Fruit fly (Drosophila melanogaster): Measurements from ENCODE around the gene Mur29B.

Gene Mur29B

DNA sequence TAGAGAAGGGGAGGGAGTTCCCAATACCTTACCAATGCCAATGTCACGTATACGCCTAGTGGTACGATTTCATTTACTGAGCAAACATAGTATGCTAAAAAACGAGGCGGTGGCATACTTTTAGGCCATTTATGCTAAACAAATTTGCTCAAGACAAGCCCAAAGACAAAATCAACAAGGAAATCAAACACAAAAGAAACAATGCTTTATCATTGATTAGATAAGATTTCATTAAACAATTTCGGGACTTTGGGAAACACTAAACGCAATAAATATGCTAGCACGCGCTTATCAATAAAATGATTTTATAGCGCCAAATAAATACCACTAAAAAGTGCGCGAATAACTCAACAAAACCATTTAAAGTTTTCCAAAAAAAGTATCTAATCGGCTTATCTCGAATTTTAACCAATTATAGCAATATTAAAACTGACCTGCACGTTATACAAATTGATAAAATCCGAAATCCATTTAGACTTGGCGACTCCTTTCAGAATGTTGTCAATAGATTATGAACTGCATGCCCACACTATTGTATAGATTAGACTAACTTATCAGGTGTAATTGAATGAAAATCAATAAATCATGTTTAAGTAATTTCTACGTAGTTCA, 1.3 kb upstream of the Mur29B start (continued):
- TF ChIP-seq hkb (optimal IDR thresholded peaks at IDR 0.05) = no peak
- peak; percentile 72 for TF ChIP-seq hkb (GFP tag; IDR thresholded peaks at IDR 0.05)
- TF ChIP-seq kay (GFP tag; optimal IDR thresholded peaks at IDR 0.05) = no peak
- TF ChIP-seq Drgx (GFP tag; IDR thresholded peaks at IDR 0.05) = no peak
- TF ChIP-seq Nf-YB (GFP tag; optimal IDR thresholded peaks at IDR 0.05) = peak; percentile 3
- TF ChIP-seq BtbVII (GFP tag; optimal IDR thresholded peaks at IDR 0.05) = peak; percentile 57
- TF ChIP-seq CG8944 (GFP tag; optimal IDR thresholded peaks at IDR 0.05) = no peak
- TF ChIP-seq Hmr (GFP tag; optimal IDR thresholded peaks at IDR 0.05) = peak; percentile 74
- TF ChIP-seq CG3065 (GFP tag; optimal IDR thresholded peaks at IDR 0.05) = no peak
- TF ChIP-seq CG18619 (GFP tag; optimal IDR thresholded peaks at IDR 0.05) = peak; percentile 8
- no peak for TF ChIP-seq ap (GFP tag; IDR thresholded peaks at IDR 0.05)
- TF ChIP-seq Meics (GFP tag; optimal IDR thresholded peaks at IDR 0.05) = peak; percentile 58
- no peak for TF ChIP-seq kah (GFP tag; optimal IDR thresholded peaks at IDR 0.05)
- TF ChIP-seq CG8290 (GFP tag; optimal IDR thresholded peaks at IDR 0.05) = no peak
- TF ChIP-seq CG8290 (tag; optimal IDR thresholded peaks at IDR 0.05) = peak in 1 of 2 experiments; percentile 63
- no peak for TF ChIP-seq pho (GFP tag; optimal IDR thresholded peaks at IDR 0.05)
- no peak for TF ChIP-seq ewg (GFP tag; optimal IDR thresholded peaks at IDR 0.05)
- peak; percentile 12 for TF ChIP-seq CG9817 (tag; optimal IDR thresholded peaks at IDR 0.05)
- TF ChIP-seq Elba2 (GFP tag; optimal IDR thresholded peaks at IDR 0.05) = no peak
- TF ChIP-seq corto (GFP tag; optimal IDR thresholded peaks at IDR 0.05) = no peak
- no peak for TF ChIP-seq Bdp1 (GFP tag; optimal IDR thresholded peaks at IDR 0.05)
- TF ChIP-seq Optix (GFP tag; IDR thresholded peaks at IDR 0.05) = no peak
- peak; percentile 8 for TF ChIP-seq Sox100B (GFP tag; optimal IDR thresholded peaks at IDR 0.05)
- TF ChIP-seq HLH54F (GFP tag; optimal IDR thresholded peaks at IDR 0.05) = no peak
- peak; percentile 46 for TF ChIP-seq unpg (GFP tag; optimal IDR thresholded peaks at IDR 0.05)
- no peak for TF ChIP-seq CG8478 (optimal IDR thresholded peaks at IDR 0.05)
- no peak; the same call in 2 of the 3 replicates for TF ChIP-seq ci (GFP tag; IDR thresholded peaks at IDR 0.05)
- peak; percentile 80 for TF ChIP-seq ATbp (GFP tag; optimal IDR thresholded peaks at IDR 0.05)
- TF ChIP-seq cato (GFP tag; optimal IDR thresholded peaks at IDR 0.05; ENCODE audit: borderline replicate concordance) = no peak
- no peak for TF ChIP-seq E2f1 (GFP tag; IDR thresholded peaks at IDR 0.05)
- peak; percentile 52 for TF ChIP-seq wek (GFP tag; optimal IDR thresholded peaks at IDR 0.05)
- no peak for TF ChIP-seq Mrtf (GFP tag; IDR thresholded peaks at IDR 0.05)
- peak; percentile 16 for TF ChIP-seq CG9727 (GFP tag; optimal IDR thresholded peaks at IDR 0.05)
- TF ChIP-seq CG6854 (GFP tag; optimal IDR thresholded peaks at IDR 0.05) = peak; percentile 13
- TF ChIP-seq CG13624 (GFP tag; optimal IDR thresholded peaks at IDR 0.05) = no peak
- no peak for TF ChIP-seq lbe (GFP tag; optimal IDR thresholded peaks at IDR 0.05)
- TF ChIP-seq CG18011 (GFP tag; optimal IDR thresholded peaks at IDR 0.05) = peak; percentile 17
- peak; percentile 36 for TF ChIP-seq CG6813 (GFP tag; optimal IDR thresholded peaks at IDR 0.05)
- TF ChIP-seq Doc2 (GFP tag; IDR thresholded peaks at IDR 0.05) = no peak
- TF ChIP-seq Fer3 (tag; optimal IDR thresholded peaks at IDR 0.05) = peak; percentile 54
- no peak for TF ChIP-seq Ssrp (tag; optimal IDR thresholded peaks at IDR 0.05)
- TF ChIP-seq CG2120 (GFP tag; optimal IDR thresholded peaks at IDR 0.05) = peak; percentile 36
- no peak for TF ChIP-seq CG16815 (GFP tag; optimal IDR thresholded peaks at IDR 0.05)
- no peak for TF ChIP-seq CG1832 (GFP tag; optimal IDR thresholded peaks at IDR 0.05)
- TF ChIP-seq CG4854 (GFP tag; optimal IDR thresholded peaks at IDR 0.05) = no peak
- no peak for TF ChIP-seq en (GFP tag; optimal IDR thresholded peaks at IDR 0.05)
- no peak for TF ChIP-seq mld (GFP tag; IDR thresholded peaks at IDR 0.05; ENCODE audit: partially characterized antibody)
- peak; percentile 35 for TF ChIP-seq CG4707 (GFP tag; optimal IDR thresholded peaks at IDR 0.05)
- no peak for TF ChIP-seq Dref (GFP tag; IDR thresholded peaks at IDR 0.05)
- no peak for TF ChIP-seq bsh (GFP tag; optimal IDR thresholded peaks at IDR 0.05)
- peak; percentile 75 for TF ChIP-seq Fer1 (GFP tag; optimal IDR thresholded peaks at IDR 0.05)
